Worm (Caenorhabditis elegans): ENCODE measurements around the gene C47E8.11.

DNA sequence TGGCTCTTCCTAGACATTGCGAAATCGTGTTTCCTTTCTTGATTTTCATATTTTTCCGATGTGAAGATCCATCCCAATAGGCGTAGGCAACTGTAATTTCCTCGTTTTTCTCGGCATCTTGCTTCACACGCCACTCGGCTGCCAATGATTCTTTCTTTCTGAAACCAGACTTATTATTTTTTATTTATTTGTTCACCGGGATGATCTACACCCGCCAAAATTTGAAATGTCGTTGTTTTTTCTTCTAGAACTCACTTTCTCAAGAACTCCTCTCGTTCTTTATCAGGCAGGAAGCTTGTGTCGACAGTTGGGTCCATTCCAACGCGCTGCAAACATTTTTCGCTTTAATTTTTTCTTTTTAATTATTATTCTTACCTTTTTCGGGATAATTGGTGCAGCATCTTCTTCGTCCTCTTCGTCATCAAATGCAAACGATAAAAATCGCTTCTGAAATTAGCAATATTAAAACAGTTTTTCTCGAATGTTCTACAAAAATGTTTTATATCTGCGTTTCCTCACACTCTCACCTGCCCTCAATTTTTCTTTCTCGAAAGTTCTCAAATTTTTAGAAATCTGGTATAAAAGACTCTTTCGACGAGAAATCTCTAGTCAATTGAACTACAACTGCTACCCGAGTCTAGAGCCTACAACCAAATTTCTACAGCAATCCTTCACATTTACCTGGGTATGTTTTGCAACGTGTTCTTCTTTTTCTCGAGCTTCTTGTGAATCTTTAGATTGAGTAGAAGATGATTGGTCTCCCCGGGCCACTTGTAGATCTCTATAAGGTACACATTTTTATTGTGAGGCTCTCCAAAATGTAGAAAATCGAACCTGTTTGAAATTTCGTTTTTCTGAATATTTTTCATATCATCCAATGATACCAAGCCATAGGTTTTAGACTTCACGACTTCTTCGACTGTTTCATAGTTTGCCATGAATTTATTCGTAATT is 3.8 kb upstream of the C47E8.11 start, which contains the start of gene hsp-90:
- TF ChIP-seq nhr-6 (tag; optimal IDR thresholded peaks at IDR 0.05) = no peak
- TF ChIP-seq ztf-11 (tag; optimal IDR thresholded peaks at IDR 0.05) = no peak
- no peak for TF ChIP-seq elt-3 (tag; optimal IDR thresholded peaks at IDR 0.05)
- no peak for TF ChIP-seq nhr-23 (tag; optimal IDR thresholded peaks at IDR 0.05)
- no peak for TF ChIP-seq snpc-4 (tag; optimal IDR thresholded peaks at IDR 0.05)
- TF ChIP-seq ama-1 (optimal IDR thresholded peaks at IDR 0.05) = peak; percentile 84
